Worm (Caenorhabditis elegans) whole organism, L4 larva: Measurements from ENCODE around the gene Y62E10A.24.

Source experiments
- F26F4.8 ChIP-seq: fragments of 200-800 bp; sonication (Bioruptor generic); conservative IDR thresholded peaks from 2 replicates; pipeline ENCODE4 v1.3.6; 2022; ENCODE audit warnings: missing genetic modification characterization, missing compliant biosample characterization
- F49E8.2 ChIP-seq: sonication (generic microtip); optimal IDR thresholded peaks from 2 replicates; lab custom pipeline; 2016; ENCODE audit warnings: missing compliant biosample characterization, mild to moderate bottlenecking, missing genetic modification characterization, borderline replicate concordance
- Y105C5A.15 ChIP-seq: fragments of 200-800 bp; sonication (Bioruptor generic); IDR thresholded peaks from 2 replicates; pipeline ENCODE4 v1.3.6; 2022; ENCODE audit warnings: missing genetic modification characterization, missing compliant biosample characterization
- Y48G9A.11 ChIP-seq: fragments of 200-800 bp; sonication (Bioruptor generic); IDR thresholded peaks from 2 replicates; pipeline ENCODE4 v1.3.6; 2022; ENCODE audit warnings: missing genetic modification reagents, missing genetic modification characterization, missing compliant biosample characterization
- ZK337.2 ChIP-seq: fragments of 200-800 bp; sonication (Bioruptor generic); IDR thresholded peaks from 2 replicates; pipeline ENCODE4 v1.3.6; 2022; ENCODE audit warnings: missing genetic modification reagents, missing genetic modification characterization, missing compliant biosample characterization
- ZK546.5 ChIP-seq, 2 experiments: sonication (generic microtip); optimal IDR thresholded peaks; 2 replicates each; lab custom pipeline; 2017; ENCODE audit warnings: missing biosample characterization in 2 of 2, missing genetic modification characterization in 2 of 2
- cey-2 ChIP-seq: sonication (generic microtip); optimal IDR thresholded peaks from 3 replicates; lab custom pipeline; 2017; ENCODE audit warnings: missing genetic modification characterization, mild to moderate bottlenecking, missing compliant biosample characterization, antibody characterized with exemption, borderline replicate concordance; ENCODE audit not compliant: insufficient read depth
- daf-16 ChIP-seq, 3 experiments: sonication (generic microtip); optimal IDR thresholded peaks; 2 replicates each; lab custom pipeline; 2016 to 2017; ENCODE audit warnings: missing genetic modification characterization in 3 of 3, missing genetic modification reagents in 3 of 3, mild to moderate bottlenecking in 2 of 3, missing compliant biosample characterization in 2 of 3, missing biosample characterization in 1 of 3, moderate library complexity in 1 of 3
- daf-8 ChIP-seq: fragments of 200-800 bp; sonication (Bioruptor generic); IDR thresholded peaks from 2 replicates; pipeline ENCODE4 v1.3.6; 2022; ENCODE audit warnings: missing genetic modification characterization, missing compliant biosample characterization
- dmd-8 ChIP-seq: fragments of 200-800 bp; sonication (Bioruptor generic); IDR thresholded peaks from 2 replicates; pipeline ENCODE4 v1.3.6; 2022; ENCODE audit warnings: missing genetic modification characterization, missing compliant biosample characterization
- dpl-1 ChIP-seq: fragments of 150-350 bp; optimal IDR thresholded peaks from 2 replicates; lab custom pipeline; 2014; ENCODE audit warnings: missing biosample characterization, missing genetic modification reagents, missing genetic modification characterization
- duxl-1 ChIP-seq: sonication (generic microtip); optimal IDR thresholded peaks from 2 replicates; lab custom pipeline; 2016; ENCODE audit warnings: mild to moderate bottlenecking, missing genetic modification characterization, moderate library complexity, missing compliant biosample characterization; ENCODE audit not compliant: poor library complexity
- egl-43 ChIP-seq: fragments of 200-800 bp; sonication (Bioruptor generic); IDR thresholded peaks from 2 replicates; pipeline ENCODE4 v1.3.6; 2022; ENCODE audit warnings: missing genetic modification reagents, missing genetic modification characterization, missing compliant biosample characterization
- gei-8 ChIP-seq: fragments of 200-800 bp; sonication (Bioruptor generic); optimal IDR thresholded peaks from 2 replicates; lab custom pipeline; 2018; ENCODE audit warnings: mild to moderate bottlenecking, missing genetic modification characterization, missing compliant biosample characterization
- lim-7 ChIP-seq: fragments of 200-800 bp; sonication (Bioruptor generic); IDR thresholded peaks from 2 replicates; pipeline ENCODE4 v1.3.6; 2022; ENCODE audit warnings: missing genetic modification characterization, missing compliant biosample characterization
- lin-1 ChIP-seq: fragments of 200-800 bp; sonication (Bioruptor generic); IDR thresholded peaks from 2 replicates; pipeline ENCODE4 v1.3.6; 2022; ENCODE audit warnings: missing genetic modification reagents, missing genetic modification characterization, missing compliant biosample characterization
- lin-29 ChIP-seq: fragments of 200-800 bp; sonication (Bioruptor generic); IDR thresholded peaks from 2 replicates; pipeline ENCODE4 v1.3.6; 2022; ENCODE audit warnings: missing genetic modification reagents, missing genetic modification characterization, missing compliant biosample characterization
- lin-38 ChIP-seq: fragments of 200-800 bp; sonication (Bioruptor generic); IDR thresholded peaks from 2 replicates; pipeline ENCODE4 v1.3.6; 2022; ENCODE audit warnings: missing genetic modification reagents, missing genetic modification characterization, missing compliant biosample characterization
- lin-39 ChIP-seq: fragments of 150-350 bp; optimal IDR thresholded peaks from 2 replicates; lab custom pipeline; 2014; ENCODE audit warnings: missing biosample characterization, missing genetic modification reagents, missing genetic modification characterization
- madf-9 ChIP-seq: fragments of 200-800 bp; sonication (Bioruptor generic); conservative IDR thresholded peaks from 2 replicates; pipeline ENCODE4 v1.3.6; 2022; ENCODE audit warnings: missing genetic modification reagents, missing genetic modification characterization, missing compliant biosample characterization
- mxl-3 ChIP-seq: fragments of 200-800 bp; sonication (Bioruptor generic); optimal IDR thresholded peaks from 2 replicates; lab custom pipeline; 2018; ENCODE audit warnings: mild to moderate bottlenecking, missing genetic modification characterization, missing compliant biosample characterization
- nhr-111 ChIP-seq: fragments of 200-800 bp; sonication (Bioruptor generic); optimal IDR thresholded peaks from 2 replicates; lab custom pipeline; 2018; ENCODE audit warnings: mild to moderate bottlenecking, missing genetic modification characterization, missing compliant biosample characterization
- nhr-237 ChIP-seq: sonication (generic microtip); optimal IDR thresholded peaks from 2 replicates; lab custom pipeline; 2017; ENCODE audit warnings: missing biosample characterization, missing genetic modification characterization
- nhr-41 ChIP-seq: fragments of 200-800 bp; sonication (Bioruptor generic); IDR thresholded peaks from 2 replicates; pipeline ENCODE4 v1.3.6; 2022; ENCODE audit warnings: missing genetic modification reagents, missing genetic modification characterization, missing compliant biosample characterization
- nhr-42 ChIP-seq: fragments of 200-800 bp; sonication (Bioruptor generic); IDR thresholded peaks from 2 replicates; pipeline ENCODE4 v1.3.6; 2022; ENCODE audit warnings: missing genetic modification characterization, missing compliant biosample characterization
- pha-4 ChIP-seq, 2 experiments: fragments of 150-350 bp in 1 of 2; fragments of 200-800 bp in 1 of 2; sonication (Bioruptor generic) in 1 of 2; IDR thresholded peaks in 1 of 2; optimal IDR thresholded peaks in 1 of 2; 2 replicates each; pipeline versions ENCODE4 v1.3.6 to Lab custom; 2014 to 2022; ENCODE audit warnings: missing genetic modification characterization in 2 of 2, missing genetic modification reagents in 2 of 2, missing biosample characterization in 1 of 2, missing compliant biosample characterization in 1 of 2
- php-3 ChIP-seq: fragments of 200-800 bp; sonication (Bioruptor generic); IDR thresholded peaks from 2 replicates; pipeline ENCODE4 v1.3.6; 2022; ENCODE audit warnings: missing genetic modification reagents, missing genetic modification characterization, missing compliant biosample characterization
- set-16 ChIP-seq: fragments of 200-800 bp; sonication (Bioruptor generic); IDR thresholded peaks from 2 replicates; pipeline ENCODE4 v1.3.6; 2022; ENCODE audit warnings: missing genetic modification reagents, missing genetic modification characterization, missing compliant biosample characterization
- snpc-1.2 ChIP-seq: fragments of 200-800 bp; sonication (Bioruptor generic); IDR thresholded peaks from 2 replicates; pipeline ENCODE4 v1.3.6; 2022; ENCODE audit warnings: missing genetic modification reagents, missing genetic modification characterization, missing compliant biosample characterization
- unc-130 ChIP-seq: sonication (generic microtip); optimal IDR thresholded peaks from 2 replicates; lab custom pipeline; 2016; ENCODE audit warnings: missing genetic modification reagents, missing genetic modification characterization, missing compliant biosample characterization
- unc-62 ChIP-seq, 3 experiments: fragments of 150-350 bp in 1 of 3; sonication (generic microtip); optimal IDR thresholded peaks in 2 of 3; peaks in 1 of 3; 1 replicate in 1 of 3; 2 replicates in 2 of 3; lab custom pipeline; 2014 to 2017; ENCODE audit warnings: missing biosample characterization in 3 of 3, missing genetic modification characterization in 3 of 3, missing genetic modification reagents in 3 of 3, missing genotype in 1 of 3
- zip-11 ChIP-seq: fragments of 200-800 bp; sonication (Bioruptor generic); IDR thresholded peaks from 2 replicates; pipeline ENCODE4 v1.3.6; 2022; ENCODE audit warnings: missing genetic modification characterization, missing compliant biosample characterization

Gene Y62E10A.24

DNA sequence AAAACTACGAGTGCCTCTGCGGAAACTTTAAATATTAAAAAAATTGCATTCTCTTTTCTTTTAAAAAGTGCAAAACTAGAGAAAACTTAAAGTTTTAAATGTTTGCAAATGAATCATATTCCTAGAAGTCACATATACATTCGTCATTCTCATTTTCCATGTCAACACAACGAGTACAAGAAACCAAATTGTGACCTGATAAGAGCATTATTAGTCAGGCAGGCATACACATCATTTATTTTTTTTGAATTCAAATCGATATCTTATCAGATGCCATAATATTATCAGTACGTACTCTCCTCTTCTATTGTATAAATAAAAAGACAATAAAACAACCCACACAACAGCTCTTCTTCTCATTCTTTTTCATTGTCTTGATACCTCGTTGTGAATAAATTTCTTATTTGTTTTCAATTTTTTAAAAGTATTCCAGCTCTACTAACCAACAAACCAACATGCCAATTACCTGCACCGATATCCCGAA lies 23.2 kb upstream of the Y62E10A.24 start, which contains the start of gene W02A2.9 (continued):
- no peak for TF ChIP-seq lin-1
- TF ChIP-seq daf-16 (GFP tag; optimal IDR thresholded peaks at IDR 0.05; lab: Kevin White, UChicago): no peak
- peak; percentile 95 for TF ChIP-seq daf-16 (tag; optimal IDR thresholded peaks at IDR 0.05; lab: Kevin White, UChicago)
- 0 out of 2 replicates have a peak, but pooled peaks have one; percentile 28 for TF ChIP-seq php-3 (GFP tag; lab: Robert Waterston, UW)
- no peak for TF ChIP-seq nhr-111 (GFP tag; lab: Kevin White, UChicago)
- TF ChIP-seq gei-8 (GFP tag; lab: Kevin White, UChicago): no peak
- no peak for TF ChIP-seq zip-11 (GFP tag; lab: Robert Waterston, UW)
- no peak for TF ChIP-seq nhr-41 (GFP tag; lab: Robert Waterston, UW)
- TF ChIP-seq nhr-237 (tag; lab: Kevin White, UChicago): no peak
- TF ChIP-seq lim-7 (GFP tag; lab: Robert Waterston, UW): no peak
- no peak for TF ChIP-seq madf-9
- no peak for TF ChIP-seq nhr-42
- TF ChIP-seq unc-62 (GFP tag; optimal IDR thresholded peaks at IDR 0.05 in 1 of 2; lab: Kevin White, UChicago): no peak
- TF ChIP-seq unc-62 (tag; optimal IDR thresholded peaks at IDR 0.05; lab: Kevin White, UChicago): no peak
- no peak for TF ChIP-seq ZK546.5 (tag; optimal IDR thresholded peaks at IDR 0.05; lab: Kevin White, UChicago)
- no peak for TF ChIP-seq dmd-8 (GFP tag; lab: Robert Waterston, UW)
- no peak for TF ChIP-seq Y105C5A.15
- TF ChIP-seq F26F4.8 (GFP tag; lab: Robert Waterston, UW): no peak
- TF ChIP-seq dpl-1: no peak

ce11 chrIV:13348592-13348991 lies 21.9 kb upstream of the Y62E10A.24 start, which contains the start of gene W02A2.12:
TSS of gene W02A2.12 (minus strand) at chrIV:13348831.
- TF ChIP-seq duxl-1: no peak
- no peak for TF ChIP-seq ZK337.2 (GFP tag; lab: Robert Waterston, UW)
- TF ChIP-seq mxl-3 (GFP tag; lab: Kevin White, UChicago): no peak
- TF ChIP-seq ZK546.5 (tag; optimal IDR thresholded peaks at IDR 0.05; lab: Kevin White, UChicago): no peak
- TF ChIP-seq set-16 (GFP tag; lab: Robert Waterston, UW): peak; percentile 78
- TF ChIP-seq daf-8: no peak
- no peak for TF ChIP-seq snpc-1.2 (GFP tag; lab: Robert Waterston, UW)
- TF ChIP-seq lin-29 (GFP tag; lab: Robert Waterston, UW): no peak
- 0 out of 2 replicates have a peak, but pooled peaks have one; percentile 34 for TF ChIP-seq Y105C5A.15
- no peak for TF ChIP-seq lin-39 (tag; lab: Kevin White, UChicago)
- TF ChIP-seq pha-4 (GFP tag; IDR thresholded peaks at IDR 0.05; lab: Robert Waterston, UW): peak; percentile 77; the same call in 1 of the 2 replicates
- TF ChIP-seq pha-4 (tag; optimal IDR thresholded peaks at IDR 0.05; lab: Kevin White, UChicago): no peak
- no peak for TF ChIP-seq php-3 (GFP tag; lab: Robert Waterston, UW)
- TF ChIP-seq egl-43 (GFP tag; lab: Robert Waterston, UW): peak; percentile 44; the same call in 1 of the 2 replicates
- peak; percentile 31; the same call in 1 of the 2 replicates for TF ChIP-seq lin-38 (GFP tag; lab: Robert Waterston, UW)
- TF ChIP-seq, all 104 proteins: peak for 5

- 0 out of 2 replicates have a peak, but pooled peaks have one; percentile 8 for TF ChIP-seq Y48G9A.11 (GFP tag; lab: Robert Waterston, UW)
- peak; percentile 91 for TF ChIP-seq unc-130
- no peak for TF ChIP-seq cey-2 (tag; lab: Kevin White, UChicago)
- peak; percentile 22 for TF ChIP-seq F49E8.2 (tag; lab: Kevin White, UChicago)
- TF ChIP-seq snpc-1.2 (GFP tag; lab: Robert Waterston, UW): peak; percentile 69
- TF ChIP-seq unc-62 (GFP tag; optimal IDR thresholded peaks at IDR 0.05 in 1 of 2; lab: Kevin White, UChicago): peak in 1 of 2 experiments; percentile 70
- no peak for TF ChIP-seq unc-62 (tag; optimal IDR thresholded peaks at IDR 0.05; lab: Kevin White, UChicago)
Measured at ce11 chrIV:13353143-13353773, 17.3 kb upstream of the Y62E10A.24 start, which contains the start of the genes rec-8 and mex-5. TSS of gene rec-8 (minus strand) at chrIV:13353193. TSS of gene mex-5 (plus strand) at chrIV:13353723.
